Fruit fly (Drosophila melanogaster): ENCODE results near the gene CCT2.

Gene CCT2

DNA sequence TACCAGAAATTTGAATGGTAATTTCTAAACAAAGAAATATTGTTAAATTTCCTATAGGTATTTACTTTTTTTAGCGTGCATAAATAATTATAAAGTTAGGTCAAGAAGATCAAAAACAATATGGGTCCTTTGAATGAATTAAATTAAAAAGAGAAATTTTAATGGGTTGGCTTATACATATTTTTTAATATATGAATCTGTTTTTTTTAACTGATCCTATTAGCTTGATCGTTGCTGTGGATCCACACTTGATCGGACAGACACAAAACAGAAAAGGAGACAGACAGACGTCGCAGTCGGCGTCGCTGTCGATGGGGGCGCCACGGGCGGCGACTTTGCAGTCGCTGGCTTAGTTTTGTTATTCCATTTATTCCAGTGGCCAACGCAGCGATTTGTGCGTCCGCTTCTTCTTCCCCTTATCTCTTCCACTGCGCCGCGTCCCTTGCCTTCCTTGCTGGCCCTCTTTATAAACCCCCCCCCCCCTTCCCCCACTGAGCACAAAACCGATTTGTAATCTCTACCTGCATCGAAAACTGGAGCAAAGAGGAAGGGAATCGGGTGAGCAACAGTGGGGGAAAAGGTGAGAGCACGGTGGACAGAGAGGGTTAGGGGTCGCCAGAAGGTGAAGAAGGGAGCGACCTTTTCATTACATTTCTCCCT lies 41.5 kb upstream of the CCT2 start (continued):
- TF ChIP-seq Hmx (GFP tag; optimal IDR thresholded peaks at IDR 0.05) (peak; percentile 3), Deaf1 (tag; optimal IDR thresholded peaks at IDR 0.05) (peak; percentile 23), cas (GFP tag; IDR thresholded peaks at IDR 0.05) (no peak), CG15073 (GFP tag; optimal IDR thresholded peaks at IDR 0.05) (no peak), BtbVII (GFP tag; optimal IDR thresholded peaks at IDR 0.05) (no peak), Tbp (GFP tag; optimal IDR thresholded peaks at IDR 0.05) (no peak), Oaz (GFP tag; IDR thresholded peaks at IDR 0.05) (no peak), corto (GFP tag; optimal IDR thresholded peaks at IDR 0.05) (no peak), CG1832 (GFP tag; optimal IDR thresholded peaks at IDR 0.05) (no peak), sd (tag; optimal IDR thresholded peaks at IDR 0.05) (no peak), CG12299 (tag; optimal IDR thresholded peaks at IDR 0.05) (peak; percentile 44), Abd-B (GFP tag; optimal IDR thresholded peaks at IDR 0.05) (peak; percentile 31), lmd (GFP tag; IDR thresholded peaks at IDR 0.05) (peak; percentile 50; the same call in 1 of the 2 replicates), Rfx (GFP tag; IDR thresholded peaks at IDR 0.05) (no peak), lilli (GFP tag; optimal IDR thresholded peaks at IDR 0.05) (peak; percentile 34), Dek (tag; optimal IDR thresholded peaks at IDR 0.05) (peak; percentile 36), CG1602 (GFP tag; optimal IDR thresholded peaks at IDR 0.05) (peak; percentile 67), HLH54F (GFP tag; optimal IDR thresholded peaks at IDR 0.05) (no peak), Hey (tag; optimal IDR thresholded peaks at IDR 0.05) (no peak), ttk (GFP tag; IDR thresholded peaks at IDR 0.05) (0 out of 2 replicates have a peak, but pooled peaks have one; percentile 4), Xbp1 (GFP tag; optimal IDR thresholded peaks at IDR 0.05) (peak; percentile 62), da (GFP tag; optimal IDR thresholded peaks at IDR 0.05) (no peak), gcm2 (GFP tag; optimal IDR thresholded peaks at IDR 0.05) (no peak), PHDP (tag; optimal IDR thresholded peaks at IDR 0.05) (peak; percentile 73), NfI (GFP tag; optimal IDR thresholded peaks at IDR 0.05) (peak; percentile 10), nau (GFP tag; optimal IDR thresholded peaks at IDR 0.05) (no peak), ssp (GFP tag; IDR thresholded peaks at IDR 0.05) (0 out of 2 replicates have a peak, but pooled peaks have one; percentile 22), gce (GFP tag; IDR thresholded peaks at IDR 0.05) (no peak), repo (GFP tag; optimal IDR thresholded peaks at IDR 0.05) (no peak), CG10321 (GFP tag; IDR thresholded peaks at IDR 0.05) (no peak), CG5180 (GFP tag; optimal IDR thresholded peaks at IDR 0.05) (peak; percentile 14), Gsc (GFP tag; IDR thresholded peaks at IDR 0.05) (no peak), CG8281 (tag; optimal IDR thresholded peaks at IDR 0.05) (peak; percentile 48), CG7745 (tag; optimal IDR thresholded peaks at IDR 0.05) (no peak), Dp (GFP tag; optimal IDR thresholded peaks at IDR 0.05) (no peak), wor (GFP tag; IDR thresholded peaks at IDR 0.05) (peak; percentile 55)

DNA sequence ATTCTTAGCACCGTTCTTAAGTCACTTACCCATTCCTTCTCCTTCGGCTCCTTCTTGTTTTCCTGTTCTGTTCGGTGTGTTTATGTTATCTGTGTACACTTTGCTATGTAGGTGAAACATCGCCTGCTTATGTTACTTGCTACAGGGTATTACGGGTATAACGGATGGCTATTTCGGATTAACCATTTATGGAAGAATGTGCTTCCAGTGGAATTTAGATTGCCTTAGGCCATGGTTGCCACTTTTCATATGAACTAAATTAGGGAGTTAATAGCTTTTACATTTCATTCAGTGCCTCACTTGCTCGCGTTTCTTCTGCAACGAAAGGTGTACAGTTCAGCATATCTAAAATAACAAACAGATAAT lies 40.9 kb upstream of the CCT2 start:
- TF ChIP-seq CG8089 (GFP tag; optimal IDR thresholded peaks at IDR 0.05) (no peak), ind (GFP tag; optimal IDR thresholded peaks at IDR 0.05) (no peak), ems (GFP tag; optimal IDR thresholded peaks at IDR 0.05) (no peak), Vsx1 (GFP tag; optimal IDR thresholded peaks at IDR 0.05) (no peak), HHEX (GFP tag; optimal IDR thresholded peaks at IDR 0.05) (no peak), CG10543 (GFP tag; optimal IDR thresholded peaks at IDR 0.05) (no peak), trh (GFP tag; optimal IDR thresholded peaks at IDR 0.05) (no peak), CG8388 (GFP tag; optimal IDR thresholded peaks at IDR 0.05) (peak; percentile 28), Ada2b (GFP tag; IDR thresholded peaks at IDR 0.05) (no peak), CG6813 (GFP tag; optimal IDR thresholded peaks at IDR 0.05) (no peak), MESR4 (GFP tag; optimal IDR thresholded peaks at IDR 0.05) (no peak), bigmax (GFP tag; optimal IDR thresholded peaks at IDR 0.05) (no peak), E2f2 (GFP tag; IDR thresholded peaks at IDR 0.05) (no peak), CG6854 (GFP tag; optimal IDR thresholded peaks at IDR 0.05) (no peak), CG1529 (GFP tag; optimal IDR thresholded peaks at IDR 0.05) (no peak), CG17186 (GFP tag; optimal IDR thresholded peaks at IDR 0.05) (no peak), kah (GFP tag; optimal IDR thresholded peaks at IDR 0.05) (no peak)
